Worm (Caenorhabditis elegans) whole organism, midembryonic: ENCODE data around the gene phat-8.

Source experiments
- T22C8.4 ChIP-seq: fragments of 200-800 bp; sonication (Bioruptor generic); IDR thresholded peaks from 2 replicates; pipeline ENCODE4 v1.3.6; 2022; ENCODE audit warnings: missing genetic modification characterization, missing compliant biosample characterization
- flt-1 ChIP-seq: fragments of 200-800 bp; sonication (Bioruptor generic); IDR thresholded peaks from 2 replicates; pipeline ENCODE4 v1.3.6; 2022; ENCODE audit warnings: missing genetic modification characterization, missing compliant biosample characterization
- klf-2 ChIP-seq: fragments of 200-800 bp; sonication (Bioruptor generic); conservative IDR thresholded peaks from 2 replicates; pipeline ENCODE4 v1.3.6; 2022; ENCODE audit warnings: missing genetic modification reagents, missing genetic modification characterization, missing compliant biosample characterization
- tab-1 ChIP-seq: fragments of 200-800 bp; sonication (Bioruptor generic); IDR thresholded peaks from 2 replicates; pipeline ENCODE4 v1.3.6; 2022; ENCODE audit warnings: missing genetic modification characterization, missing compliant biosample characterization
- ztf-23 ChIP-seq: fragments of 200-800 bp; sonication (Bioruptor generic); IDR thresholded peaks from 2 replicates; pipeline ENCODE4 v1.3.6; 2022; ENCODE audit warnings: missing genetic modification reagents, missing genetic modification characterization, missing compliant biosample characterization
- ztf-29 ChIP-seq: fragments of 200-800 bp; sonication (Bioruptor generic); IDR thresholded peaks from 2 replicates; pipeline ENCODE4 v1.3.6; 2022; ENCODE audit warnings: missing genetic modification reagents, missing genetic modification characterization, missing compliant biosample characterization

- TF ChIP-seq T22C8.4 (GFP tag; lab: Robert Waterston, UW) (no peak), flt-1 (no peak), klf-2 (GFP tag; lab: Robert Waterston, UW) (no peak), tab-1 (GFP tag; lab: Robert Waterston, UW) (no peak), ztf-23 (GFP tag; lab: Robert Waterston, UW) (no peak), ztf-29 (GFP tag; lab: Robert Waterston, UW) (no peak)
Measured at ce11 chrII:12460602-12461453, 10.8 kb upstream of the phat-8 start, which contains the start of gene tag-280.
